Worm (Caenorhabditis elegans): ENCODE data around the gene F56D6.19.

DNA sequence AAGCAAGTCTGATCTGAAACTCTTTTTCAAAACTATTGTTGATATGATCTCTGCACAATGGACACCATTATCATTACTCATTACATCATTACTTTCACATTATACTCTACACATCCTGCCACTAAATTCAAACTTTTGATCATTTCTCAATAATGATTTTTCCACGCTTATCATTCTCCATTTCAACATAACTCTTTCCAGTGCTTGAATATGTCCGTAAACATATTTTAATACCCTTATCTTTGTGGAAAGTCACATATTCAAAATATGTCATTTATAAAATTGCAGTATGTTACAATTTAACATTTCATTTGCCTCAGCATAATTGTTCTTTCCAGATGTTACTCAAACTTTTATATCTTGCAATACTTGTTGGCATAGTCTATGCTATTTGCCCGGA is 45.8 kb downstream of the F56D6.19 start, which contains the start of gene clec-75:
- TF ChIP-seq ztf-29 (GFP tag; IDR thresholded peaks at IDR 0.05) (no peak), ztf-23 (GFP tag; IDR thresholded peaks at IDR 0.05) (no peak), flt-1 (GFP tag; IDR thresholded peaks at IDR 0.05) (no peak), med-1 (GFP tag; optimal IDR thresholded peaks at IDR 0.05; ENCODE audit: insufficient read depth) (no peak), tab-1 (GFP tag; IDR thresholded peaks at IDR 0.05) (no peak)

All from whole organism, midembryonic.